Worm (Caenorhabditis elegans) whole organism, early embryonic: Measurements from ENCODE around the gene aagr-4.

Experiments
- B0310.2 ChIP-seq: sonication (generic microtip); optimal IDR thresholded peaks from 2 replicates; lab custom pipeline; 2016; ENCODE audit warnings: mild to moderate bottlenecking, missing genetic modification characterization, missing compliant biosample characterization
- ama-1 ChIP-seq: fragments of 150-350 bp; optimal IDR thresholded peaks from 2 replicates; lab custom pipeline; 2014
- hmg-4 ChIP-seq: fragments of 200-800 bp; sonication (Bioruptor generic); optimal IDR thresholded peaks from 2 replicates; lab custom pipeline; 2018; ENCODE audit warnings: mild to moderate bottlenecking, missing genetic modification characterization, missing compliant biosample characterization
- tra-4 ChIP-seq: sonication (generic microtip); optimal IDR thresholded peaks from 2 replicates; lab custom pipeline; 2017; ENCODE audit warnings: missing genetic modification characterization, missing compliant biosample characterization

DNA sequence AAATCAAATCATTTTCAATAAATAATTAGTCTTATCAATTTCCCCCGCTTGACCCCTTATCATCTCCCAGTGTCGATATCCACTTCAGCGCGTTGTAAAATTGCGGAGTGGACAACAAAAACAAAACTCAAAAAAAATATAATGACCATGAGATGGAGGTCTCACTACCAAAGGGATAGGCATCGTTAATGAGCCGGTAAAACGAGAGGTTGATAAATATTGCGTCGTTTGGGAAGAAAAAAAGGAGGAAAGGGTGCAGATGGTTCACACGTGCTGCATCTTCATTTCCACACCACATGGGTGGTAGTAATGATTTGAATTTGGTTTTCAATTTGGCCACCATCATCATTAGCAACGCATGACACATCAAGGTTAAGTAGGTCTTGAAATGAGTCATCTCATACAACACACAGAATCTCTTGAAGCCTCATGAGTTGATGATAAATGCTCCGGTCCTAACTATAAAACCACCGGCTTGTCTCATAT, 6.9 kb downstream of the aagr-4 start:
- TF ChIP-seq ama-1 (lab: Kevin White, UChicago): no peak
- TF ChIP-seq B0310.2 (tag; lab: Kevin White, UChicago): no peak
- no peak for TF ChIP-seq tra-4 (tag; lab: Kevin White, UChicago)
- TF ChIP-seq hmg-4 (GFP tag; lab: Kevin White, UChicago): no peak
